Worm (Caenorhabditis elegans): ENCODE measurements around the gene srd-68.

DNA sequence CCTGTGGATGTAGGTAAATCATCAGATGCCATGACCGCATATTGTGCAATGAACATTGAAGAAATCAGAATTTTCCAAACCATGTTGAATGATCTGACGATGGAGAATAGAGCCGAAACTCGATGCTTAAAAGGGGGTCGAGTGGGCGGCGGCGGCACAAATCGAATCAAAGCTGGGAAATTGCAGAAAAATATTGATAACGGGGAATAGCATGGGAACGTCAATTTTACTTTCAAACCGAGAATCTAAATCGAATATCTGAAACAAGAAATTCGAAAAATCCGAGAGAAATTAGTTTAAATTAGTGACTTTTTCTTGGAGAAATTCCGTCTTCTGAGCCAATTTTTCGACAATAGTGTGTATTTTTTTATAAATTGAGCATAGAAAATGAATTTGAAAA, 13.5 kb upstream of the srd-68 start, which contains the start of gene F09C6.10:
- no peak for TF ChIP-seq lin-13 (tag; optimal IDR thresholded peaks at IDR 0.05)
- no peak for TF ChIP-seq unc-62 (GFP tag; optimal IDR thresholded peaks at IDR 0.05)
- no peak for TF ChIP-seq unc-39 (tag; optimal IDR thresholded peaks at IDR 0.05)
- no peak for TF ChIP-seq sptf-1 (tag; optimal IDR thresholded peaks at IDR 0.05)
- no peak for TF ChIP-seq blmp-1 (tag; optimal IDR thresholded peaks at IDR 0.05)
- TF ChIP-seq lin-32 (GFP tag; optimal IDR thresholded peaks at IDR 0.05) = no peak
- TF ChIP-seq pha-4 (tag; optimal IDR thresholded peaks at IDR 0.05) = no peak
- no peak for TF ChIP-seq snpc-4 (tag; optimal IDR thresholded peaks at IDR 0.05)
- no peak for TF ChIP-seq lsy-2 (tag; optimal IDR thresholded peaks at IDR 0.05)

Data from whole organism, mixed stage, embryonic.